Worm (Caenorhabditis elegans) whole organism, young adult: ENCODE data around the gene F59B10.5.

Experiments
- B0035.1 ChIP-seq: sonication (generic microtip); optimal IDR thresholded peaks from 2 replicates; lab custom pipeline; 2016; ENCODE audit warnings: missing genetic modification characterization, mild to moderate bottlenecking, missing compliant biosample characterization, missing genotype, missing genetic modification reagents
- B0336.3 ChIP-seq: fragments of 200-800 bp; sonication (Bioruptor generic); IDR thresholded peaks from 2 replicates; pipeline ENCODE4 v1.3.6; 2022; ENCODE audit warnings: missing genetic modification characterization, missing compliant biosample characterization
- C06A6.2 ChIP-seq: fragments of 200-800 bp; sonication (Bioruptor generic); conservative IDR thresholded peaks from 2 replicates; pipeline ENCODE4 v1.3.6; 2022; ENCODE audit warnings: missing genetic modification characterization, missing compliant biosample characterization
- C17E4.6 ChIP-seq: fragments of 200-800 bp; sonication (Bioruptor generic); IDR thresholded peaks from 2 replicates; pipeline ENCODE4 v1.3.6; 2022; ENCODE audit warnings: missing genetic modification reagents, missing genetic modification characterization, missing compliant biosample characterization
- F22D6.2 ChIP-seq: sonication (generic microtip); optimal IDR thresholded peaks from 2 replicates; lab custom pipeline; 2016; ENCODE audit warnings: mild to moderate bottlenecking, missing genetic modification characterization, missing compliant biosample characterization
- F37B4.10 ChIP-seq: fragments of 200-800 bp; sonication (Bioruptor generic); IDR thresholded peaks from 2 replicates; pipeline ENCODE4 v1.3.6; 2022; ENCODE audit warnings: missing genetic modification characterization, missing compliant biosample characterization
- F57A8.1 ChIP-seq: fragments of 200-800 bp; sonication (Bioruptor generic); optimal IDR thresholded peaks from 2 replicates; lab custom pipeline; 2018; ENCODE audit warnings: mild to moderate bottlenecking, missing genetic modification characterization, moderate library complexity, missing compliant biosample characterization
- K11D2.4 ChIP-seq: fragments of 200-800 bp; sonication (Bioruptor generic); IDR thresholded peaks from 2 replicates; pipeline ENCODE4 v1.3.6; 2022; ENCODE audit warnings: missing genetic modification reagents, missing genetic modification characterization, missing compliant biosample characterization
- Y53F4B.3 ChIP-seq: fragments of 200-800 bp; sonication (Bioruptor generic); IDR thresholded peaks from 2 replicates; pipeline ENCODE4 v1.3.6; 2022; ENCODE audit warnings: missing genetic modification reagents, missing genetic modification characterization, missing compliant biosample characterization
- Y53G8AR.9 ChIP-seq: fragments of 200-800 bp; sonication (Bioruptor generic); conservative IDR thresholded peaks from 2 replicates; pipeline ENCODE4 v1.3.6; 2022; ENCODE audit warnings: missing genetic modification reagents, missing genetic modification characterization, missing compliant biosample characterization
- Y67H2A.10 ChIP-seq: fragments of 200-800 bp; sonication (Bioruptor generic); conservative IDR thresholded peaks from 2 replicates; pipeline ENCODE4 v1.3.6; 2022; ENCODE audit warnings: missing genetic modification reagents, missing genetic modification characterization, missing compliant biosample characterization
- Y95B8A.8 ChIP-seq: fragments of 200-800 bp; sonication (Bioruptor generic); IDR thresholded peaks from 2 replicates; pipeline ENCODE4 v1.3.6; 2022; ENCODE audit warnings: missing genetic modification reagents, missing genetic modification characterization, missing compliant biosample characterization
- atf-7 ChIP-seq: sonication (generic microtip); optimal IDR thresholded peaks from 2 replicates; lab custom pipeline; 2017; ENCODE audit warnings: mild to moderate bottlenecking, missing genetic modification characterization, missing compliant biosample characterization
- athp-1 ChIP-seq: sonication (generic microtip); optimal IDR thresholded peaks from 2 replicates; lab custom pipeline; 2017; ENCODE audit warnings: mild to moderate bottlenecking, missing genetic modification characterization, missing compliant biosample characterization
- attf-3 ChIP-seq: fragments of 200-800 bp; sonication (Bioruptor generic); conservative IDR thresholded peaks from 2 replicates; pipeline ENCODE4 v1.3.6; 2022; ENCODE audit warnings: missing genetic modification reagents, missing genetic modification characterization, missing compliant biosample characterization
- attf-6 ChIP-seq: fragments of 200-800 bp; sonication (Bioruptor generic); IDR thresholded peaks from 2 replicates; pipeline ENCODE4 v1.3.6; 2022; ENCODE audit warnings: missing genetic modification reagents, missing genetic modification characterization, missing compliant biosample characterization
- cebp-1 ChIP-seq, 2 experiments: fragments of 200-800 bp in 1 of 2; sonication (Bioruptor generic) in 1 of 2; sonication (generic microtip) in 1 of 2; IDR thresholded peaks in 1 of 2; optimal IDR thresholded peaks in 1 of 2; 2 replicates each; pipeline versions ENCODE4 v1.3.6 to Lab custom; 2017 to 2022; ENCODE audit warnings: missing compliant biosample characterization in 2 of 2, missing genetic modification characterization in 2 of 2, mild to moderate bottlenecking in 1 of 2, missing genetic modification reagents in 1 of 2, moderate library complexity in 1 of 2
- ceh-40 ChIP-seq: fragments of 200-800 bp; sonication (Bioruptor generic); IDR thresholded peaks from 2 replicates; pipeline ENCODE4 v1.3.6; 2022; ENCODE audit warnings: missing genetic modification characterization, missing compliant biosample characterization
- ceh-58 ChIP-seq: fragments of 200-800 bp; sonication (Bioruptor generic); IDR thresholded peaks from 2 replicates; pipeline ENCODE4 v1.3.6; 2022; ENCODE audit warnings: missing genetic modification characterization, missing compliant biosample characterization
- dox-1 ChIP-seq: fragments of 200-800 bp; sonication (Bioruptor generic); IDR thresholded peaks from 2 replicates; pipeline ENCODE4 v1.3.6; 2022; ENCODE audit warnings: missing genetic modification reagents, missing genetic modification characterization, missing compliant biosample characterization
- dpff-1 ChIP-seq: sonication (generic microtip); optimal IDR thresholded peaks from 2 replicates; lab custom pipeline; 2017; ENCODE audit warnings: mild to moderate bottlenecking, missing genetic modification characterization, missing compliant biosample characterization
- efl-1 ChIP-seq: fragments of 150-350 bp; optimal IDR thresholded peaks from 2 replicates; lab custom pipeline; 2014; ENCODE audit warnings: missing biosample characterization, missing genetic modification reagents, missing genetic modification characterization
- egl-18 ChIP-seq: fragments of 200-800 bp; sonication (Bioruptor generic); IDR thresholded peaks from 2 replicates; pipeline ENCODE4 v1.3.6; 2022; ENCODE audit warnings: missing genetic modification reagents, missing genetic modification characterization, missing compliant biosample characterization
- egl-44 ChIP-seq: fragments of 200-800 bp; sonication (Bioruptor generic); IDR thresholded peaks from 2 replicates; pipeline ENCODE4 v1.3.6; 2022; ENCODE audit warnings: missing genetic modification reagents, missing genetic modification characterization, missing compliant biosample characterization
- egrh-3 ChIP-seq: fragments of 200-800 bp; sonication (Bioruptor generic); IDR thresholded peaks from 2 replicates; pipeline ENCODE4 v1.3.6; 2022; ENCODE audit warnings: missing genetic modification reagents, missing genetic modification characterization, missing compliant biosample characterization
- hlh-26 ChIP-seq: fragments of 200-800 bp; sonication (Bioruptor generic); conservative IDR thresholded peaks from 2 replicates; pipeline ENCODE4 v1.3.6; 2022; ENCODE audit warnings: missing genetic modification reagents, missing genetic modification characterization, missing compliant biosample characterization
- hmg-20 ChIP-seq: fragments of 200-800 bp; sonication (Bioruptor generic); IDR thresholded peaks from 2 replicates; pipeline ENCODE4 v1.3.6; 2022; ENCODE audit warnings: missing genetic modification reagents, missing genetic modification characterization, missing compliant biosample characterization
- hrde-1 ChIP-seq: sonication (generic microtip); optimal IDR thresholded peaks from 2 replicates; lab custom pipeline; 2016; ENCODE audit warnings: missing genetic modification characterization, mild to moderate bottlenecking, missing compliant biosample characterization, moderate library complexity, missing genotype, missing genetic modification reagents, borderline replicate concordance
- let-526 ChIP-seq: fragments of 200-800 bp; sonication (Bioruptor generic); IDR thresholded peaks from 2 replicates; pipeline ENCODE4 v1.3.6; 2022; ENCODE audit warnings: missing genetic modification reagents, missing genetic modification characterization, missing compliant biosample characterization
- lsl-1 ChIP-seq: fragments of 200-800 bp; sonication (Bioruptor generic); optimal IDR thresholded peaks from 2 replicates; lab custom pipeline; 2018; ENCODE audit warnings: mild to moderate bottlenecking, missing genetic modification characterization, moderate library complexity, missing compliant biosample characterization
- nfyb-1 ChIP-seq: fragments of 200-800 bp; sonication (Bioruptor generic); IDR thresholded peaks from 2 replicates; pipeline ENCODE4 v1.3.6; 2022; ENCODE audit warnings: missing genetic modification reagents, missing genetic modification characterization, missing compliant biosample characterization
- pha-4 ChIP-seq: fragments of 150-350 bp; sonication (generic microtip); optimal IDR thresholded peaks from 2 replicates; lab custom pipeline; 2014; ENCODE audit warnings: missing biosample characterization, missing genetic modification reagents, missing genetic modification characterization
- rcor-1 ChIP-seq: fragments of 200-800 bp; sonication (Bioruptor generic); IDR thresholded peaks from 2 replicates; pipeline ENCODE4 v1.3.6; 2022; ENCODE audit warnings: missing genetic modification reagents, missing genetic modification characterization, missing compliant biosample characterization
- repo-1 ChIP-seq: sonication (generic microtip); optimal IDR thresholded peaks from 2 replicates; lab custom pipeline; 2017; ENCODE audit warnings: mild to moderate bottlenecking, missing genetic modification characterization, missing compliant biosample characterization
- rpc-1 ChIP-seq, 2 experiments: fragments of 150-350 bp in 1 of 2; sonication (generic microtip) in 1 of 2; optimal IDR thresholded peaks; 2 replicates each; lab custom pipeline; 2014 to 2018; ENCODE audit warnings: missing biosample characterization in 1 of 2, missing genetic modification characterization in 1 of 2, missing genetic modification reagents in 1 of 2, missing genotype in 1 of 2
- sea-2 ChIP-seq: fragments of 200-800 bp; sonication (Bioruptor generic); IDR thresholded peaks from 2 replicates; pipeline ENCODE4 v1.3.6; 2022; ENCODE audit warnings: missing genetic modification characterization, missing compliant biosample characterization
- snpc-1.3 ChIP-seq: sonication (generic microtip); optimal IDR thresholded peaks from 2 replicates; lab custom pipeline; 2017; ENCODE audit warnings: missing genetic modification characterization, mild to moderate bottlenecking, missing compliant biosample characterization, antibody characterized with exemption, moderate library complexity, missing genotype, missing genetic modification reagents; ENCODE audit not compliant: insufficient read depth
- snpc-3.4 ChIP-seq: sonication (generic microtip); optimal IDR thresholded peaks from 2 replicates; lab custom pipeline; 2017; ENCODE audit warnings: missing genetic modification characterization, mild to moderate bottlenecking, missing compliant biosample characterization, antibody characterized with exemption, moderate library complexity, missing genotype, missing genetic modification reagents
- snpc-4 ChIP-seq, 5 experiments: fragments of 150-350 bp in 1 of 5; sonication (generic microtip) in 4 of 5; optimal IDR thresholded peaks; 2 replicates each; lab custom pipeline; 2014 to 2018; ENCODE audit warnings: missing genetic modification characterization in 5 of 5, missing biosample characterization in 3 of 5, antibody characterized with exemption in 2 of 5, mild to moderate bottlenecking in 2 of 5, missing compliant biosample characterization in 2 of 5, missing genotype in 2 of 5, moderate library complexity in 2 of 5, missing genetic modification reagents in 1 of 5
- tbp1 ChIP-seq: fragments of 200-800 bp; sonication (Bioruptor generic); optimal IDR thresholded peaks from 2 replicates; lab custom pipeline; 2018; ENCODE audit warnings: mild to moderate bottlenecking, missing genetic modification characterization, missing compliant biosample characterization
- tbx-9 ChIP-seq: sonication (generic microtip); optimal IDR thresholded peaks from 2 replicates; lab custom pipeline; 2016; ENCODE audit warnings: borderline replicate concordance, missing genetic modification characterization, inconsistent platforms, missing compliant biosample characterization
- tlf-1 ChIP-seq: fragments of 200-800 bp; sonication (Bioruptor generic); optimal IDR thresholded peaks from 2 replicates; lab custom pipeline; 2018; ENCODE audit warnings: mild to moderate bottlenecking, missing genetic modification characterization, missing compliant biosample characterization
- unc-62 ChIP-seq: fragments of 150-350 bp; optimal IDR thresholded peaks from 2 replicates; lab custom pipeline; 2014; ENCODE audit warnings: missing biosample characterization, missing genetic modification reagents, missing genetic modification characterization
- xnd-1 ChIP-seq: sonication (generic microtip); optimal IDR thresholded peaks from 2 replicates; lab custom pipeline; 2016; ENCODE audit warnings: missing genotype, missing genetic modification reagents, missing genetic modification characterization, missing compliant biosample characterization
- zfh-2 ChIP-seq: fragments of 200-800 bp; sonication (Bioruptor generic); conservative IDR thresholded peaks from 2 replicates; pipeline ENCODE4 v1.3.6; 2022; ENCODE audit warnings: missing genetic modification reagents, missing genetic modification characterization, missing compliant biosample characterization
- ztf-18 ChIP-seq: sonication (generic microtip); optimal IDR thresholded peaks from 2 replicates; lab custom pipeline; 2016; ENCODE audit warnings: missing genotype, mild to moderate bottlenecking, missing genetic modification characterization, missing compliant biosample characterization
- ztf-22 ChIP-seq: fragments of 200-800 bp; sonication (Bioruptor generic); optimal IDR thresholded peaks from 2 replicates; lab custom pipeline; 2018; ENCODE audit warnings: mild to moderate bottlenecking, missing genetic modification characterization, moderate library complexity, missing compliant biosample characterization

Gene F59B10.5

ce11 chrII:10558962-10559415, 35.5 kb upstream of the F59B10.5 start (continued):
- TF ChIP-seq Y53F4B.3 (GFP tag; lab: Robert Waterston, UW) (no peak), K11D2.4 (GFP tag; lab: Robert Waterston, UW) (peak; percentile 85), cebp-1 (GFP tag; IDR thresholded peaks at IDR 0.05; lab: Robert Waterston, UW) (no peak), cebp-1 (tag; optimal IDR thresholded peaks at IDR 0.05; lab: Kevin White, UChicago) (peak; percentile 74), rcor-1 (GFP tag; lab: Robert Waterston, UW) (no peak), let-526 (GFP tag; lab: Robert Waterston, UW) (no peak), ztf-18 (tag; lab: Kevin White, UChicago) (no peak), snpc-4 (GFP tag; optimal IDR thresholded peaks at IDR 0.05; lab: Kevin White, UChicago) (no peak), snpc-4 (tag; optimal IDR thresholded peaks at IDR 0.05; lab: Kevin White, UChicago) (peak in 1 of 4 experiments; percentile 39), B0035.1 (tag; lab: Kevin White, UChicago) (no peak), F22D6.2 (tag; lab: Kevin White, UChicago) (no peak), efl-1 (GFP tag; lab: Kevin White, UChicago) (no peak), C06A6.2 (GFP tag; lab: Robert Waterston, UW) (peak; percentile 48), dox-1 (GFP tag; lab: Robert Waterston, UW) (peak; percentile 53; the same call in 1 of the 2 replicates), pha-4 (tag; lab: Kevin White, UChicago) (no peak), repo-1 (tag; lab: Kevin White, UChicago) (no peak), snpc-3.4 (no peak), hrde-1 (tag; lab: Kevin White, UChicago) (no peak), Y95B8A.8 (GFP tag; lab: Robert Waterston, UW) (0 out of 2 replicates have a peak, but pooled peaks have one; percentile 24), tlf-1 (GFP tag; lab: Kevin White, UChicago) (no peak), lsl-1 (GFP tag; lab: Kevin White, UChicago) (no peak), egl-44 (no peak), zfh-2 (GFP tag; lab: Robert Waterston, UW) (peak; percentile 78), C17E4.6 (GFP tag; lab: Robert Waterston, UW) (no peak), tbp1 (GFP tag; lab: Kevin White, UChicago) (peak; percentile 45), F37B4.10 (GFP tag; lab: Robert Waterston, UW) (no peak), Y53G8AR.9 (GFP tag; lab: Robert Waterston, UW) (no peak), F57A8.1 (GFP tag; lab: Kevin White, UChicago) (no peak), ztf-22 (GFP tag; lab: Kevin White, UChicago) (no peak), egl-18 (no peak), tbx-9 (tag; lab: Kevin White, UChicago) (no peak), xnd-1 (tag; lab: Kevin White, UChicago) (no peak), unc-62 (GFP tag; lab: Kevin White, UChicago) (no peak), dpff-1 (tag; lab: Kevin White, UChicago) (no peak), snpc-1.3 (tag; lab: Kevin White, UChicago) (no peak), hlh-26 (GFP tag; lab: Robert Waterston, UW) (no peak), attf-6 (GFP tag; lab: Robert Waterston, UW) (no peak), attf-3 (GFP tag; lab: Robert Waterston, UW) (no peak), nfyb-1 (GFP tag; lab: Robert Waterston, UW) (0 out of 2 replicates have a peak, but pooled peaks have one; percentile 50), rpc-1 (optimal IDR thresholded peaks at IDR 0.05; lab: Kevin White, UChicago) (no peak), rpc-1 (tag; optimal IDR thresholded peaks at IDR 0.05; lab: Kevin White, UChicago) (no peak), Y67H2A.10 (no peak), sea-2 (GFP tag; lab: Robert Waterston, UW) (no peak), ceh-40 (GFP tag; lab: Robert Waterston, UW) (no peak), egrh-3 (GFP tag; lab: Robert Waterston, UW) (no peak), athp-1 (tag; lab: Kevin White, UChicago) (no peak), B0336.3 (no peak; the same call in 1 of the 2 replicates), atf-7 (tag; lab: Kevin White, UChicago) (no peak), hmg-20 (GFP tag; lab: Robert Waterston, UW) (no peak), ceh-58 (GFP tag; lab: Robert Waterston, UW) (no peak)
